Fruit fly (Drosophila melanogaster): Measurements from ENCODE around the gene CG3961.
A peak's percentile ranks its signal among the peaks of the same experiment; 100 is the strongest.

Gene CG3961

DNA sequence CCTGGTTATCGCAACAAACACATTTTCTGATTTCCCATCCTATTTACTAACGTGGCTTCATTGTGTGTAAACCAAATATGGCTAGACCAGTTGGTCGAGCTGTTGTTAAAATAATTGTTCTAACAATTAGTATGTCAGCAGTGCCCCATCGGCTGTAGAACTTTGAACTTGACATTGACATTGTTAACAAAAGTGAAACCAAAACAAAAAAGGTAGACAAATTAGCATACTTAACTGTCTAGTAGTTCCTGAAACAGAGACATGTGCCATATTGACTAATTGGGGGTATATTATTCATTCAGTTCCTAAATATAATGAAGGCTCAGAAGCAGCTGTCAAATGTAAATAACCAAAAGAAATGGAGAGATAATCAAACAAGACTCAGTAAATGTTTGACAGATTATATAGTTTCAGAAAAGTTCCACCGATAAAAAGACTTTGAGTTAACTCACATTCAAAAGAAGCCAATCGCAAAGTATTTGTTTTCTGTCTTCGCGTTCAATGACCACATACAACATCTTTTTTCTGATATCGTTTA is 52.5 kb downstream of the CG3961 start (continued):
- no peak for TF ChIP-seq CG8924 (tag; optimal IDR thresholded peaks at IDR 0.05)
- TF ChIP-seq Sox102F (GFP tag; optimal IDR thresholded peaks at IDR 0.05), result no peak
- no peak for TF ChIP-seq chif (GFP tag; optimal IDR thresholded peaks at IDR 0.05)
- TF ChIP-seq ERR (GFP tag; optimal IDR thresholded peaks at IDR 0.05), result peak; percentile 42
- peak; percentile 73 for TF ChIP-seq ATbp (GFP tag; optimal IDR thresholded peaks at IDR 0.05)

dm6 chr3L:18836658-18837057 is 53.6 kb downstream of the CG3961 start:
- TF ChIP-seq CG13624 (GFP tag; optimal IDR thresholded peaks at IDR 0.05), result no peak
- TF ChIP-seq cad (GFP tag; optimal IDR thresholded peaks at IDR 0.05), result no peak
- TF ChIP-seq Hsf (GFP tag; optimal IDR thresholded peaks at IDR 0.05), result no peak
- no peak for TF ChIP-seq Hr78 (GFP tag; optimal IDR thresholded peaks at IDR 0.05)
- peak; percentile 43 for TF ChIP-seq exex (tag; optimal IDR thresholded peaks at IDR 0.05)
- TF ChIP-seq CG1792 (GFP tag; optimal IDR thresholded peaks at IDR 0.05), result no peak
- TF ChIP-seq Asciz (GFP tag; optimal IDR thresholded peaks at IDR 0.05), result peak; percentile 12
- TF ChIP-seq CG31441 (GFP tag; IDR thresholded peaks at IDR 0.05), result no peak
- peak in 1 of 2 experiments; percentile 7 for TF ChIP-seq bsh (GFP tag; optimal IDR thresholded peaks at IDR 0.05)
- TF ChIP-seq Hmr (GFP tag; optimal IDR thresholded peaks at IDR 0.05), result peak; percentile 2
- no peak for TF ChIP-seq pfk (GFP tag; optimal IDR thresholded peaks at IDR 0.05)
- no peak for TF ChIP-seq CG12236 (GFP tag; optimal IDR thresholded peaks at IDR 0.05)
- TF ChIP-seq sug (tag; optimal IDR thresholded peaks at IDR 0.05), result peak; percentile 22
- TF ChIP-seq NK7.1 (GFP tag; optimal IDR thresholded peaks at IDR 0.05), result no peak
- TF ChIP-seq gcm2 (GFP tag; optimal IDR thresholded peaks at IDR 0.05), result no peak
- peak; percentile 12 for TF ChIP-seq CG17568 (GFP tag; optimal IDR thresholded peaks at IDR 0.05)
- TF ChIP-seq CG12071 (GFP tag; optimal IDR thresholded peaks at IDR 0.05), result no peak
- TF ChIP-seq Pdp1 (GFP tag; optimal IDR thresholded peaks at IDR 0.05), result peak in 1 of 2 experiments; percentile 82
- no peak for TF ChIP-seq H15 (GFP tag; IDR thresholded peaks at IDR 0.05)
- TF ChIP-seq Meics (GFP tag; optimal IDR thresholded peaks at IDR 0.05), result no peak
- TF ChIP-seq aop (GFP tag; IDR thresholded peaks at IDR 0.05), result no peak
- no peak for TF ChIP-seq Xrp1 (GFP tag; IDR thresholded peaks at IDR 0.05)
- no peak for TF ChIP-seq CG17802 (tag; optimal IDR thresholded peaks at IDR 0.05)
- TF ChIP-seq Sox100B (GFP tag; optimal IDR thresholded peaks at IDR 0.05), result peak; percentile 1
- no peak for TF ChIP-seq fu2 (GFP tag; optimal IDR thresholded peaks at IDR 0.05)
- TF ChIP-seq tio (GFP tag; optimal IDR thresholded peaks at IDR 0.05), result no peak
- TF ChIP-seq CG17361 (GFP tag; IDR thresholded peaks at IDR 0.05), result no peak
- no peak for TF ChIP-seq lola (GFP tag; optimal IDR thresholded peaks at IDR 0.05)
- no peak for TF ChIP-seq Trl (optimal IDR thresholded peaks at IDR 0.05)
- no peak for TF ChIP-seq Trl (GFP tag; optimal IDR thresholded peaks at IDR 0.05)
- peak; percentile 1 for TF ChIP-seq CG15601 (tag; optimal IDR thresholded peaks at IDR 0.05)
- no peak for TF ChIP-seq CG4854 (GFP tag; optimal IDR thresholded peaks at IDR 0.05)
- no peak for TF ChIP-seq dysf (GFP tag; IDR thresholded peaks at IDR 0.05)
- TF ChIP-seq nom (GFP tag; optimal IDR thresholded peaks at IDR 0.05), result no peak
- TF ChIP-seq CG7786 (GFP tag; optimal IDR thresholded peaks at IDR 0.05), result no peak
- no peak for TF ChIP-seq grau (tag; optimal IDR thresholded peaks at IDR 0.05)
- no peak for TF ChIP-seq HLH54F (GFP tag; optimal IDR thresholded peaks at IDR 0.05)
- TF ChIP-seq CG3726 (GFP tag; IDR thresholded peaks at IDR 0.05), result no peak
- TF ChIP-seq cas (GFP tag; IDR thresholded peaks at IDR 0.05), result no peak
- TF ChIP-seq sisA (GFP tag; IDR thresholded peaks at IDR 0.05), result no peak
- no peak for TF ChIP-seq CG16813 (GFP tag; IDR thresholded peaks at IDR 0.05; ENCODE audit: partially characterized antibody)
- TF ChIP-seq HmgZ (tag; optimal IDR thresholded peaks at IDR 0.05), result no peak
- TF ChIP-seq tap (tag; optimal IDR thresholded peaks at IDR 0.05), result no peak
- no peak for TF ChIP-seq GATAe (GFP tag; conservative IDR thresholded peaks at IDR 0.05)
- TF ChIP-seq Hr39 (optimal IDR thresholded peaks at IDR 0.05), result no peak

Measured in whole organism, embryonic.